Fruit fly (Drosophila melanogaster) whole organism, adult: Measurements from ENCODE around the gene Arpc4.

ENCODE experiments used
- CG11617 ChIP-seq: fragments of 200-800 bp; sonication (Bioruptor generic); optimal IDR thresholded peaks from 2 replicates; lab custom pipeline; 2017; ENCODE audit warnings: mild to moderate bottlenecking, missing biosample characterization, missing genetic modification reagents, missing genetic modification characterization
- CG14711 ChIP-seq: fragments of 200-800 bp; sonication (Bioruptor generic); optimal IDR thresholded peaks from 2 replicates; lab custom pipeline; 2018; ENCODE audit warnings: missing biosample characterization, mild to moderate bottlenecking, missing genetic modification characterization, moderate library complexity
- CG1620 ChIP-seq: fragments of 200-800 bp; sonication (Bioruptor generic); optimal IDR thresholded peaks from 2 replicates; lab custom pipeline; 2016; ENCODE audit warnings: missing biosample characterization, missing genetic modification characterization
- CG33017 ChIP-seq: fragments of 200-800 bp; sonication (Bioruptor generic); optimal IDR thresholded peaks from 2 replicates; lab custom pipeline; 2018; ENCODE audit warnings: missing biosample characterization, mild to moderate bottlenecking, missing genetic modification characterization, moderate library complexity
- CG7045 ChIP-seq: fragments of 200-800 bp; sonication (Bioruptor generic); optimal IDR thresholded peaks from 2 replicates; lab custom pipeline; 2017; ENCODE audit warnings: missing biosample characterization, mild to moderate bottlenecking, missing genetic modification characterization
- CG7101 ChIP-seq: fragments of 200-800 bp; sonication (Bioruptor generic); optimal IDR thresholded peaks from 2 replicates; lab custom pipeline; 2018; ENCODE audit warnings: missing biosample characterization, mild to moderate bottlenecking, missing genetic modification characterization, moderate library complexity
- Clk ChIP-seq: fragments of 200-800 bp; sonication (Bioruptor generic); optimal IDR thresholded peaks from 2 replicates; lab custom pipeline; 2017; ENCODE audit warnings: missing biosample characterization, missing genetic modification characterization
- Crg-1 ChIP-seq: fragments of 200-800 bp; sonication (Bioruptor generic); optimal IDR thresholded peaks from 2 replicates; lab custom pipeline; 2016; ENCODE audit warnings: missing biosample characterization, missing genetic modification characterization
- Mnt ChIP-seq: fragments of 200-800 bp; sonication (Bioruptor generic); optimal IDR thresholded peaks from 2 replicates; lab custom pipeline; 2016; ENCODE audit warnings: missing biosample characterization, mild to moderate bottlenecking, missing genetic modification characterization
- bab1 ChIP-seq: fragments of 200-800 bp; sonication (Bioruptor generic); optimal IDR thresholded peaks from 3 replicates; lab custom pipeline; 2019; ENCODE audit warnings: missing biosample characterization, mild to moderate bottlenecking, missing genetic modification characterization, moderate library complexity
- cnc ChIP-seq, 2 experiments: fragments of >200 bp; optimal IDR thresholded peaks; 2 replicates each; lab custom pipeline; 2017
- kay ChIP-seq: fragments of 200-800 bp; sonication (Bioruptor generic); peaks from one replicate; lab custom pipeline; 2016; ENCODE audit warnings: missing biosample characterization, missing genetic modification characterization, borderline replicate concordance
- pad ChIP-seq: fragments of 200-800 bp; sonication (Bioruptor generic); optimal IDR thresholded peaks from 3 replicates; lab custom pipeline; 2017; ENCODE audit warnings: missing biosample characterization, missing genetic modification characterization, mild to moderate bottlenecking, moderate library complexity, missing genetic modification reagents
- tj ChIP-seq: fragments of 200-800 bp; sonication (Bioruptor generic); optimal IDR thresholded peaks from 3 replicates; lab custom pipeline; 2017; ENCODE audit warnings: missing biosample characterization, mild to moderate bottlenecking, missing genetic modification characterization, moderate library complexity

- TF ChIP-seq Clk (GFP tag; lab: Kevin White, UChicago), result peak; percentile 22
- peak; percentile 17 for TF ChIP-seq CG1620 (GFP tag; lab: Kevin White, UChicago)
- TF ChIP-seq CG11617, result peak; percentile 11
- no peak for TF ChIP-seq bab1 (GFP tag; lab: Kevin White, UChicago)
- TF ChIP-seq cnc (optimal IDR thresholded peaks at IDR 0.05; lab: Kevin White, UChicago), result no peak
- TF ChIP-seq Mnt (GFP tag; lab: Kevin White, UChicago), result peak; percentile 54
- peak; percentile 81 for TF ChIP-seq kay (GFP tag; lab: Kevin White, UChicago)
- no peak for TF ChIP-seq Crg-1 (GFP tag; lab: Kevin White, UChicago)
- TF ChIP-seq CG14711 (tag; lab: Kevin White, UChicago), result no peak
- no peak for TF ChIP-seq CG33017
- TF ChIP-seq CG7045, result no peak
- peak; percentile 37 for TF ChIP-seq pad (GFP tag; lab: Kevin White, UChicago)
- TF ChIP-seq tj (GFP tag; lab: Kevin White, UChicago), result peak; percentile 70
- peak; percentile 42 for TF ChIP-seq CG7101
Observed at dm6 chr2L:6081134-6081832, 43.6 kb upstream of the Arpc4 start.
